Worm (Caenorhabditis elegans): ENCODE measurements around the gene C55A6.12.
A peak's percentile ranks its signal among the peaks of the same experiment; 100 is the strongest.

Gene C55A6.12

ce11 chrV:11532964-11533363 lies 30.0 kb upstream of the C55A6.12 start:
- no peak for TF ChIP-seq nhr-28 (tag; optimal IDR thresholded peaks at IDR 0.05)
- no peak for TF ChIP-seq mab-5 (tag; optimal IDR thresholded peaks at IDR 0.05)
- TF ChIP-seq blmp-1 (tag; optimal IDR thresholded peaks at IDR 0.05): peak; percentile 96
- TF ChIP-seq lin-13 (tag; optimal IDR thresholded peaks at IDR 0.05): no peak
- no peak for TF ChIP-seq lsy-2 (tag; optimal IDR thresholded peaks at IDR 0.05)
- TF ChIP-seq lin-32 (GFP tag; optimal IDR thresholded peaks at IDR 0.05): no peak
- no peak for TF ChIP-seq unc-62 (GFP tag; optimal IDR thresholded peaks at IDR 0.05)
- TF ChIP-seq elt-1 (tag; optimal IDR thresholded peaks at IDR 0.05; ENCODE audit: borderline replicate concordance, insufficient read depth): no peak
- no peak for TF ChIP-seq unc-39 (tag; optimal IDR thresholded peaks at IDR 0.05)
- TF ChIP-seq nhr-237 (tag; optimal IDR thresholded peaks at IDR 0.05): no peak
- TF ChIP-seq ceh-43 (GFP tag; optimal IDR thresholded peaks at IDR 0.05): no peak
- no peak for TF ChIP-seq ceh-39 (tag; optimal IDR thresholded peaks at IDR 0.05)
- peak; percentile 14 for TF ChIP-seq sptf-1 (tag; optimal IDR thresholded peaks at IDR 0.05)
- TF ChIP-seq ceh-83 (GFP tag; optimal IDR thresholded peaks at IDR 0.05): no peak
- no peak for TF ChIP-seq M03D4.4 (tag; optimal IDR thresholded peaks at IDR 0.05)
- peak; percentile 11 for TF ChIP-seq elt-3 (tag; optimal IDR thresholded peaks at IDR 0.05)
- peak; percentile 30 for TF ChIP-seq ham-2 (GFP tag; optimal IDR thresholded peaks at IDR 0.05)
- no peak for TF ChIP-seq sem-2 (GFP tag; optimal IDR thresholded peaks at IDR 0.05)
- no peak for TF ChIP-seq hlh-1 (tag; optimal IDR thresholded peaks at IDR 0.05)
- TF ChIP-seq mls-2 (tag; optimal IDR thresholded peaks at IDR 0.05): no peak
- TF ChIP-seq drap-1 (GFP tag; optimal IDR thresholded peaks at IDR 0.05): no peak
- TF ChIP-seq flh-1 (GFP tag; optimal IDR thresholded peaks at IDR 0.05): no peak
- no peak for TF ChIP-seq snpc-4 (tag; optimal IDR thresholded peaks at IDR 0.05)
- TF ChIP-seq ztf-11 (tag; optimal IDR thresholded peaks at IDR 0.05): no peak
- no peak for TF ChIP-seq nhr-2 (tag; optimal IDR thresholded peaks at IDR 0.05)
- TF ChIP-seq unc-120 (tag; optimal IDR thresholded peaks at IDR 0.05; ENCODE audit: poor library complexity, severe bottlenecking): no peak
- TF ChIP-seq bed-3 (GFP tag; optimal IDR thresholded peaks at IDR 0.05): no peak
- TF ChIP-seq mep-1 (tag; optimal IDR thresholded peaks at IDR 0.05): no peak
- TF ChIP-seq ces-1 (GFP tag; optimal IDR thresholded peaks at IDR 0.05): no peak
- peak; percentile 30 for TF ChIP-seq zip-8 (tag; optimal IDR thresholded peaks at IDR 0.05)
- TF ChIP-seq nhr-76 (tag; optimal IDR thresholded peaks at IDR 0.05): no peak
- TF ChIP-seq tbx-8 (GFP tag; optimal IDR thresholded peaks at IDR 0.05): no peak
- no peak for TF ChIP-seq pha-4 (tag; optimal IDR thresholded peaks at IDR 0.05)
- no peak for TF ChIP-seq cnd-1 (tag; optimal IDR thresholded peaks at IDR 0.05)
- TF ChIP-seq nhr-12 (tag; optimal IDR thresholded peaks at IDR 0.05): no peak

ce11 chrV:11532535-11532853 lies 29.6 kb upstream of the C55A6.12 start:
- TF ChIP-seq ceh-83 (GFP tag; optimal IDR thresholded peaks at IDR 0.05): no peak
- TF ChIP-seq elt-1 (tag; optimal IDR thresholded peaks at IDR 0.05; ENCODE audit: borderline replicate concordance, insufficient read depth): no peak
- TF ChIP-seq hlh-1 (tag; optimal IDR thresholded peaks at IDR 0.05): no peak
- TF ChIP-seq mls-2 (tag; optimal IDR thresholded peaks at IDR 0.05): no peak
- no peak for TF ChIP-seq pha-4 (tag; optimal IDR thresholded peaks at IDR 0.05)
- TF ChIP-seq tbx-8 (GFP tag; optimal IDR thresholded peaks at IDR 0.05): no peak
- no peak for TF ChIP-seq unc-120 (tag; optimal IDR thresholded peaks at IDR 0.05; ENCODE audit: poor library complexity, severe bottlenecking)
- no peak for TF ChIP-seq blmp-1 (tag; optimal IDR thresholded peaks at IDR 0.05)
- TF ChIP-seq flh-1 (GFP tag; optimal IDR thresholded peaks at IDR 0.05): no peak
- no peak for TF ChIP-seq ces-1 (GFP tag; optimal IDR thresholded peaks at IDR 0.05)
- no peak for TF ChIP-seq unc-62 (GFP tag; optimal IDR thresholded peaks at IDR 0.05)
- TF ChIP-seq mab-5 (tag; optimal IDR thresholded peaks at IDR 0.05): no peak
- TF ChIP-seq lin-13 (tag; optimal IDR thresholded peaks at IDR 0.05): no peak
- TF ChIP-seq unc-39 (tag; optimal IDR thresholded peaks at IDR 0.05): no peak

ce11 chrV:11531831-11532534 lies 29.1 kb upstream of the C55A6.12 start:
- TF ChIP-seq nhr-28 (tag; optimal IDR thresholded peaks at IDR 0.05) (no peak), unc-62 (GFP tag; optimal IDR thresholded peaks at IDR 0.05) (peak; percentile 58), nhr-237 (tag; optimal IDR thresholded peaks at IDR 0.05) (peak; percentile 16), ces-1 (GFP tag; optimal IDR thresholded peaks at IDR 0.05) (no peak), ham-2 (GFP tag; optimal IDR thresholded peaks at IDR 0.05) (no peak), ceh-39 (tag; optimal IDR thresholded peaks at IDR 0.05) (no peak), zip-8 (tag; optimal IDR thresholded peaks at IDR 0.05) (no peak), mls-2 (tag; optimal IDR thresholded peaks at IDR 0.05) (no peak), lin-32 (GFP tag; optimal IDR thresholded peaks at IDR 0.05) (no peak), lsy-2 (tag; optimal IDR thresholded peaks at IDR 0.05) (no peak), sptf-1 (tag; optimal IDR thresholded peaks at IDR 0.05) (peak; percentile 20), unc-120 (tag; optimal IDR thresholded peaks at IDR 0.05; ENCODE audit: poor library complexity, severe bottlenecking) (peak; percentile 79), ceh-43 (GFP tag; optimal IDR thresholded peaks at IDR 0.05) (no peak), nhr-2 (tag; optimal IDR thresholded peaks at IDR 0.05) (no peak), nhr-12 (tag; optimal IDR thresholded peaks at IDR 0.05) (no peak), hlh-1 (tag; optimal IDR thresholded peaks at IDR 0.05) (peak; percentile 96), elt-1 (tag; optimal IDR thresholded peaks at IDR 0.05; ENCODE audit: borderline replicate concordance, insufficient read depth) (no peak), tbx-8 (GFP tag; optimal IDR thresholded peaks at IDR 0.05) (no peak), nhr-76 (tag; optimal IDR thresholded peaks at IDR 0.05) (no peak), ceh-83 (GFP tag; optimal IDR thresholded peaks at IDR 0.05) (peak; percentile 10), pha-4 (tag; optimal IDR thresholded peaks at IDR 0.05) (no peak)

Data from whole organism, mixed stage, embryonic.